Fruit fly (Drosophila melanogaster): ENCODE measurements around the gene CG9519.

CG9519 gene

DNA sequence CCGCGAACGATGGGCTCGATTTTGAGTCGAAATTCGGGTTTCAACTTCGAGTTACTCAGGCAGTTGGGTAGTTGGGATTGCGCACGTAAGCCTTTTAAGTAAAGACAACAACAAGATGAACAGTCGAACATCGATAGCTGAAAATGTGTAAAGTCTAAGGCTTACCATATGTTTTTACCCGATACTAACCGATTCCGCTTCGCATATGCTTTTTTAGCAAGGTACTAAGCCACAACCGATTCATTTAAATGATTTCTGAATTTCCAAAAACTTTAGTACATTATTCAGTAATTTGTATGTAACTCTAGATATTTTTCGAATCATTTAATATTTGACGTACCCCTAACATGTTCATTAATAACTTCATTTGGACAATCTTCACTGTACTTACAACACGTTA lies 41.4 kb upstream of the CG9519 start (continued):
- TF ChIP-seq CG11762 (GFP tag; optimal IDR thresholded peaks at IDR 0.05; ENCODE audit: insufficient read depth) = peak; percentile 55
- peak; percentile 70 for TF ChIP-seq Hr39 (GFP tag; optimal IDR thresholded peaks at IDR 0.05)
- peak; percentile 81 for TF ChIP-seq CG6792 (GFP tag; optimal IDR thresholded peaks at IDR 0.05)
- TF ChIP-seq fd85E (GFP tag; optimal IDR thresholded peaks at IDR 0.05) = peak; percentile 13
- peak; percentile 72 for TF ChIP-seq achi (GFP tag; optimal IDR thresholded peaks at IDR 0.05)
- TF ChIP-seq CG1621 (tag; optimal IDR thresholded peaks at IDR 0.05) = no peak
- TF ChIP-seq Smox (GFP tag; optimal IDR thresholded peaks at IDR 0.05) = peak; percentile 73
- TF ChIP-seq Eip75B (GFP tag; optimal IDR thresholded peaks at IDR 0.05) = peak; percentile 70
- TF ChIP-seq CG9139 (GFP tag; optimal IDR thresholded peaks at IDR 0.05) = no peak
- peak; percentile 20 for TF ChIP-seq CG6854 (GFP tag; optimal IDR thresholded peaks at IDR 0.05)
- peak; percentile 69 for TF ChIP-seq CG3919 (GFP tag; optimal IDR thresholded peaks at IDR 0.05)
- peak; percentile 59 for TF ChIP-seq net (GFP tag; optimal IDR thresholded peaks at IDR 0.05)
- peak; percentile 59 for TF ChIP-seq lz (GFP tag; optimal IDR thresholded peaks at IDR 0.05)
- peak; percentile 23 for TF ChIP-seq CG16779 (tag; optimal IDR thresholded peaks at IDR 0.05)
- TF ChIP-seq Sox15 (GFP tag; optimal IDR thresholded peaks at IDR 0.05) = peak; percentile 74
- peak; percentile 72 for TF ChIP-seq CG31627 (GFP tag; optimal IDR thresholded peaks at IDR 0.05)
- TF ChIP-seq Met (GFP tag; optimal IDR thresholded peaks at IDR 0.05) = peak; percentile 79
- TF ChIP-seq vri (GFP tag; optimal IDR thresholded peaks at IDR 0.05) = no peak

DNA sequence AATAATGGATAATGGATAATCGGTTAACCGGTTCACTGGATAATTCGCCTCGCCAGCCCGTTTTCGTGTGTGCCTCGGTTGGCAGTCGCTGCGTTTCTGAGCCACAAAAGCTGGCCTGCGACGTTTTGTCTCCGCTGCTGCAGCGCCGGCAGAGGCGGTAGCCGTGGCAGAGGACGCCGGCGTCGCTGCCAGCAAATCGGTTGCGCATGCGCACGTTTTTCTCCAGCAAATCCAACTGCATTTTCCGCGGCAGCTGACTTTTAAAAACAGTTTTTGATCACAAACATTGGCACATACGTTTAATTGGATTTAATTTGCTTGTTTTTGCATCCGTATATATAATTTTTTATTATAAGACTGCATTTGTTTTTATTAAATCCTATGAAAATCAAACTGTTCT lies 40.6 kb upstream of the CG9519 start, which contains the start of gene CG9514:
TSS of gene CG9514 (minus strand) at position 101 of the 400 bp plus-strand sequence.
- no peak for TF ChIP-seq fd85E (GFP tag; optimal IDR thresholded peaks at IDR 0.05)
- TF ChIP-seq CG32006 (GFP tag; optimal IDR thresholded peaks at IDR 0.05) = no peak
- TF ChIP-seq Lpt (GFP tag; optimal IDR thresholded peaks at IDR 0.05) = no peak
- no peak for TF ChIP-seq CG16779 (tag; optimal IDR thresholded peaks at IDR 0.05)
- no peak for TF ChIP-seq CG10669 (GFP tag; optimal IDR thresholded peaks at IDR 0.05)
- no peak for TF ChIP-seq spab (GFP tag; optimal IDR thresholded peaks at IDR 0.05)
- no peak for TF ChIP-seq CG11762 (GFP tag; optimal IDR thresholded peaks at IDR 0.05; ENCODE audit: insufficient read depth)
- no peak for TF ChIP-seq CG15336 (GFP tag; IDR thresholded peaks at IDR 0.05)
- no peak for TF ChIP-seq Sox102F (GFP tag; optimal IDR thresholded peaks at IDR 0.05)
- TF ChIP-seq CG9139 (GFP tag; optimal IDR thresholded peaks at IDR 0.05) = no peak
- no peak for TF ChIP-seq Smox (GFP tag; optimal IDR thresholded peaks at IDR 0.05)
- TF ChIP-seq Hr39 (GFP tag; optimal IDR thresholded peaks at IDR 0.05) = no peak
- no peak for TF ChIP-seq Eip93F (GFP tag; optimal IDR thresholded peaks at IDR 0.05)
- TF ChIP-seq CG34406 (GFP tag; optimal IDR thresholded peaks at IDR 0.05) = no peak
- no peak for TF ChIP-seq lz (GFP tag; optimal IDR thresholded peaks at IDR 0.05)
- TF ChIP-seq CG8319 (GFP tag; optimal IDR thresholded peaks at IDR 0.05) = no peak
- TF ChIP-seq Gug (GFP tag; IDR thresholded peaks at IDR 0.05) = no peak
- TF ChIP-seq CG8119 (GFP tag; IDR thresholded peaks at IDR 0.05) = no peak
- no peak for TF ChIP-seq CG3919 (GFP tag; optimal IDR thresholded peaks at IDR 0.05)

DNA sequence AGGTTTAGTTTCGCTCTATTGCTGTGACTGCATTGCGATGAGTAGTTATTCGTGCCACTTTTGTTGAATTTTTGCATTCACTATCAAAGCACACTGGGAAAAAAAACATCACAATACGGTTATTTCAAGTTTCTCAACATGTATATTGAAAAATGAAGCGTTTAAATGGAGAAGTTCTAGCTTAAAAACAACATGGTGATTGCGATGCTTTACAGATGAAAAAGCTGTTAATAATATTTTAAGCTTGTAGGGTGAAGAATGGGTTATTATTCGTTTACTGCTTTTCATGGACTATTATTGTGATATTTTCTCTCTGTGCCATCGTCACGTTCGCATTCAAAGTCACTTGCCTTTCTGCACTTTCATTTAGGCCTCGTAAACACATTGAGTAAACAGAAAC lies 40.1 kb upstream of the CG9519 start:
- TF ChIP-seq dsx (GFP tag; optimal IDR thresholded peaks at IDR 0.05; ENCODE audit: poor library complexity, severe bottlenecking) = no peak
- no peak for TF ChIP-seq achi (GFP tag; optimal IDR thresholded peaks at IDR 0.05)
- peak; percentile 61 for TF ChIP-seq Hr4 (GFP tag; optimal IDR thresholded peaks at IDR 0.05)
- peak; percentile 32; the same call in 1 of the 2 replicates for TF ChIP-seq CG15336 (GFP tag; IDR thresholded peaks at IDR 0.05)
- no peak for TF ChIP-seq Gug (GFP tag; IDR thresholded peaks at IDR 0.05)
- no peak for TF ChIP-seq CG6808 (GFP tag; optimal IDR thresholded peaks at IDR 0.05)
- TF ChIP-seq Eip78C (GFP tag) = peak; percentile 68
- no peak for TF ChIP-seq CG7368 (GFP tag; optimal IDR thresholded peaks at IDR 0.05)
- no peak for TF ChIP-seq CG11762 (GFP tag; optimal IDR thresholded peaks at IDR 0.05; ENCODE audit: insufficient read depth)
- peak; percentile 57 for TF ChIP-seq CG32006 (GFP tag; optimal IDR thresholded peaks at IDR 0.05)
- TF ChIP-seq eg (GFP tag; IDR thresholded peaks at IDR 0.05) = 0 out of 3 replicates have a peak, but pooled peaks have one; percentile 19
- TF ChIP-seq CG6276 (GFP tag; optimal IDR thresholded peaks at IDR 0.05) = peak; percentile 39
- no peak for TF ChIP-seq pdm3 (GFP tag; optimal IDR thresholded peaks at IDR 0.05)

Measured in whole organism, prepupa.